Worm (Caenorhabditis elegans) whole organism, L1 larva: ENCODE data around the gene ech-6.

Source experiments
- C16A3.4 ChIP-seq: fragments of 150-350 bp; optimal IDR thresholded peaks from 2 replicates; lab custom pipeline; 2014; ENCODE audit warnings: missing biosample characterization, missing genetic modification characterization
- blmp-1 ChIP-seq: fragments of 150-350 bp; optimal IDR thresholded peaks from 2 replicates; lab custom pipeline; 2014; ENCODE audit warnings: missing biosample characterization, missing genetic modification characterization
- ceh-82 ChIP-seq, 3 experiments: fragments of 150-350 bp in 1 of 3; sonication (generic microtip) in 2 of 3; optimal IDR thresholded peaks; 2 replicates each; lab custom pipeline; 2014 to 2017; ENCODE audit warnings: missing biosample characterization in 3 of 3, missing genetic modification characterization in 3 of 3
- ets-5 ChIP-seq: fragments of 200-800 bp; sonication (Bioruptor generic); IDR thresholded peaks from 2 replicates; pipeline ENCODE4 v1.3.6; 2022; ENCODE audit warnings: missing genetic modification characterization, missing compliant biosample characterization
- fkh-8 ChIP-seq: sonication (generic microtip); optimal IDR thresholded peaks from 2 replicates; lab custom pipeline; 2016; ENCODE audit warnings: mild to moderate bottlenecking, missing genetic modification characterization, missing compliant biosample characterization
- hlh-17 ChIP-seq: fragments of 200-800 bp; sonication (Bioruptor generic); optimal IDR thresholded peaks from 2 replicates; lab custom pipeline; 2018; ENCODE audit warnings: missing genetic modification characterization, mild to moderate bottlenecking, missing compliant biosample characterization, moderate library complexity, borderline replicate concordance
- hpl-2 ChIP-seq: fragments of 150-350 bp; optimal IDR thresholded peaks from 2 replicates; lab custom pipeline; 2014; ENCODE audit warnings: missing biosample characterization, missing genetic modification reagents, missing genetic modification characterization
- jun-1 ChIP-seq: fragments of 150-350 bp; optimal IDR thresholded peaks from 2 replicates; lab custom pipeline; 2014; ENCODE audit warnings: missing biosample characterization, missing genetic modification reagents, missing genetic modification characterization
- lin-14 ChIP-seq: fragments of 200-800 bp; sonication (Bioruptor generic); optimal IDR thresholded peaks from 2 replicates; lab custom pipeline; 2018; ENCODE audit warnings: mild to moderate bottlenecking, missing genetic modification characterization, moderate library complexity, missing compliant biosample characterization
- lin-15B ChIP-seq: fragments of 150-350 bp; sonication (generic microtip); optimal IDR thresholded peaks from 3 replicates; lab custom pipeline; 2014; ENCODE audit warnings: missing biosample characterization, missing genetic modification characterization
- lin-35 ChIP-seq, 2 experiments: fragments of 150-350 bp; optimal IDR thresholded peaks; 2 replicates each; lab custom pipeline; 2014; ENCODE audit warnings: missing biosample characterization in 2 of 2, missing genetic modification characterization in 2 of 2, missing genetic modification reagents in 2 of 2
- mep-1 ChIP-seq: fragments of 150-350 bp; optimal IDR thresholded peaks from 2 replicates; lab custom pipeline; 2014; ENCODE audit warnings: missing biosample characterization, missing genetic modification characterization
- nhr-47 ChIP-seq: sonication (generic microtip); optimal IDR thresholded peaks from 2 replicates; lab custom pipeline; 2016; ENCODE audit warnings: mild to moderate bottlenecking, missing genetic modification characterization, moderate library complexity, missing compliant biosample characterization
- nhr-77 ChIP-seq: fragments of 150-350 bp; optimal IDR thresholded peaks from 2 replicates; lab custom pipeline; 2014; ENCODE audit warnings: missing biosample characterization, missing genetic modification characterization
- rnt-1 ChIP-seq: sonication (generic microtip); optimal IDR thresholded peaks from 2 replicates; lab custom pipeline; 2016; ENCODE audit warnings: mild to moderate bottlenecking, missing genetic modification characterization, moderate library complexity, missing compliant biosample characterization
- snpc-4 ChIP-seq: fragments of 150-350 bp; optimal IDR thresholded peaks from 2 replicates; lab custom pipeline; 2014; ENCODE audit warnings: missing biosample characterization, missing genetic modification characterization
- sup-37 ChIP-seq: fragments of 200-800 bp; sonication (Bioruptor generic); optimal IDR thresholded peaks from 2 replicates; lab custom pipeline; 2018; ENCODE audit warnings: mild to moderate bottlenecking, missing genetic modification characterization, missing compliant biosample characterization
- swsn-7 ChIP-seq: sonication (generic microtip); optimal IDR thresholded peaks from 2 replicates; lab custom pipeline; 2016; ENCODE audit warnings: missing genetic modification characterization, missing compliant biosample characterization
- vab-15 ChIP-seq: sonication (generic microtip); optimal IDR thresholded peaks from 2 replicates; lab custom pipeline; 2017; ENCODE audit warnings: missing genotype, mild to moderate bottlenecking, missing genetic modification characterization, missing compliant biosample characterization
- xbp-1 ChIP-seq: sonication (generic microtip); optimal IDR thresholded peaks from 2 replicates; lab custom pipeline; 2016; ENCODE audit warnings: missing genetic modification characterization, missing compliant biosample characterization

The ech-6 gene

DNA sequence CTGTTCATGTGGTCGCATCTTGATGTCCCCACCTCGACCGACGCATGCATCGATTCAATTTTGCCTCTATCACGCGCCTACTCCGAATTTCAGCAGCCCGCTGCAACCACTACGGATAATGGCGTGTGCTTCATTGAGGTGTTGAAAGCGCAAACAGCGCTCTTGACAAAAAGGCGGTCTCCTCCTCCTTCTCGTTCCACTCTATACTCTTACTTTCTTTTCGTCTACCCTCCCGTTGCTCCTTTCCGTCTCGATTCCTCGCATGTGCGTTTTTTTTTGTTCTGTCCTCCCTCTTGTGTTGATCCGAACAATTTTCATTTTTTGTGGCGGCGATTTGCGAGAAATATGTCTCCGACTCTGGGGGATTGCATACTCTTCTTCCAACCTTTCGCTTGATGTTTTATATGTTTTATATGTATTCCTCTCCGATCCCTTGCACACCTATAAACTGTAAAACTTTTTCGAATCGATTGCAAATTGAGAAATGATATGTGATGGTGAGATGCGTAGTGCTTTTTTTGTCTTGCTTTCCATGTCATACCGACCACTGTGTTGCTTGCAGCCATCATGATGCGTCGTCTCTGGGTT, 49.9 kb downstream of the ech-6 start:
- TF ChIP-seq ceh-82 (tag; optimal IDR thresholded peaks at IDR 0.05; lab: Kevin White, UChicago) = peak in 2 of 3 experiments; percentile 13 to 18
- peak; percentile 51 for TF ChIP-seq lin-14 (GFP tag; lab: Kevin White, UChicago)
- no peak for TF ChIP-seq snpc-4 (tag; lab: Kevin White, UChicago)
- peak; percentile 40 for TF ChIP-seq mep-1 (tag; lab: Kevin White, UChicago)
- peak; percentile 49 for TF ChIP-seq blmp-1
- TF ChIP-seq fkh-8 (tag; lab: Kevin White, UChicago) = peak; percentile 49
- TF ChIP-seq ets-5 (GFP tag; lab: Robert Waterston, UW) = no peak
- no peak for TF ChIP-seq swsn-7 (tag; lab: Kevin White, UChicago)

DNA sequence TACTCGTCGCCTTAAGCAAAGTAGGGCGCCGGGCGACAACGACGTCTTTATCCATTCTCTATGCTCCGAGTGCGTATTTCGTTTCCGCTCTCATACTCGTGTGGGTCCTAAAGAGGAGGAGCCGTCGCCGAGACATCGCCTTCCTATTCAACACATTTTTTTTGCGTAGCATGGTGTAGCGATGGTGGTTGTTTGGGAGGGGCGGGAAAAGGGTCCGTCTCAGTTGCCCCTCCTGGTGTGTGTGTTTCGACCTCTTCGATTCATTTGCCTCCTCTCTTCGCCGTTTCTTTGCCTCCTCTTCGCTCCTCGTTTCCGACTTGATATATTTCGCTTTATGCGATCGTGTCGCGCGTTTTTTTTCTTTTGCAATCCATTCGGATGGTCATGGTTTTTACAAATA, 50.9 kb downstream of the ech-6 start:
- TF ChIP-seq hlh-17 = no peak
- TF ChIP-seq lin-15B (tag; lab: Kevin White, UChicago) = no peak
- TF ChIP-seq sup-37 (GFP tag; lab: Kevin White, UChicago) = no peak
- no peak for TF ChIP-seq jun-1 (tag; lab: Kevin White, UChicago)
- TF ChIP-seq rnt-1 (tag; lab: Kevin White, UChicago) = no peak
- TF ChIP-seq lin-14 (GFP tag; lab: Kevin White, UChicago) = peak; percentile 62
- TF ChIP-seq vab-15 = no peak
- no peak for TF ChIP-seq xbp-1 (tag; lab: Kevin White, UChicago)
- TF ChIP-seq lin-35 (GFP tag; optimal IDR thresholded peaks at IDR 0.05; lab: Kevin White, UChicago) = no peak
- no peak for TF ChIP-seq C16A3.4 (tag; lab: Kevin White, UChicago)
- TF ChIP-seq nhr-77 (tag; lab: Kevin White, UChicago) = no peak
- TF ChIP-seq nhr-47 (tag; lab: Kevin White, UChicago) = peak; percentile 0
- peak in 1 of 3 experiments; percentile 23 for TF ChIP-seq ceh-82 (tag; optimal IDR thresholded peaks at IDR 0.05; lab: Kevin White, UChicago)
- no peak for TF ChIP-seq hpl-2 (GFP tag; lab: Kevin White, UChicago)
